Worm (Caenorhabditis elegans) whole organism, early embryonic: ENCODE measurements around the gene T28A11.18.

Source experiments
- B0310.2 ChIP-seq: sonication (generic microtip); optimal IDR thresholded peaks from 2 replicates; lab custom pipeline; 2016; ENCODE audit warnings: mild to moderate bottlenecking, missing genetic modification characterization, missing compliant biosample characterization
- F13C5.2 ChIP-seq: sonication (generic microtip); optimal IDR thresholded peaks from 2 replicates; lab custom pipeline; 2017; ENCODE audit warnings: mild to moderate bottlenecking, missing genetic modification characterization, inconsistent platforms, missing compliant biosample characterization
- aly-1 ChIP-seq: sonication (generic microtip); optimal IDR thresholded peaks from 2 replicates; lab custom pipeline; 2016; ENCODE audit warnings: missing genetic modification characterization, missing compliant biosample characterization
- ama-1 ChIP-seq: fragments of 150-350 bp; optimal IDR thresholded peaks from 2 replicates; lab custom pipeline; 2014
- ceh-13 ChIP-seq: fragments of 200-800 bp; sonication (Bioruptor generic); optimal IDR thresholded peaks from 2 replicates; lab custom pipeline; 2018; ENCODE audit warnings: mild to moderate bottlenecking, missing genetic modification characterization, missing compliant biosample characterization
- ceh-36 ChIP-seq: sonication (generic microtip); optimal IDR thresholded peaks from 2 replicates; lab custom pipeline; 2016; ENCODE audit warnings: missing genetic modification characterization, inconsistent platforms, missing compliant biosample characterization
- ets-7 ChIP-seq: sonication (generic microtip); optimal IDR thresholded peaks from 2 replicates; lab custom pipeline; 2016; ENCODE audit warnings: missing genotype, missing genetic modification characterization, missing compliant biosample characterization
- flt-1 ChIP-seq: fragments of 200-800 bp; sonication (Bioruptor generic); IDR thresholded peaks from 2 replicates; pipeline ENCODE4 v1.3.6; 2022; ENCODE audit warnings: missing genetic modification characterization, missing compliant biosample characterization
- hmbx-1 ChIP-seq: sonication (generic microtip); optimal IDR thresholded peaks from 2 replicates; lab custom pipeline; 2016; ENCODE audit warnings: mild to moderate bottlenecking, missing genetic modification characterization, missing compliant biosample characterization
- hmg-4 ChIP-seq: fragments of 200-800 bp; sonication (Bioruptor generic); optimal IDR thresholded peaks from 2 replicates; lab custom pipeline; 2018; ENCODE audit warnings: mild to moderate bottlenecking, missing genetic modification characterization, missing compliant biosample characterization
- hnd-1 ChIP-seq: sonication (generic microtip); optimal IDR thresholded peaks from 2 replicates; lab custom pipeline; 2016; ENCODE audit warnings: missing genetic modification characterization, missing compliant biosample characterization
- pes-1 ChIP-seq: fragments of 200-800 bp; sonication (Bioruptor generic); IDR thresholded peaks from 2 replicates; pipeline ENCODE4 v1.3.6; 2022; ENCODE audit warnings: missing genetic modification reagents, missing genetic modification characterization, missing compliant biosample characterization
- scrt-1 ChIP-seq: fragments of 200-800 bp; sonication (Bioruptor generic); IDR thresholded peaks from 2 replicates; pipeline ENCODE4 v1.3.6; 2022; ENCODE audit warnings: missing genetic modification characterization, missing compliant biosample characterization
- sea-1 ChIP-seq: fragments of 200-800 bp; sonication (Bioruptor generic); conservative IDR thresholded peaks from 2 replicates; pipeline ENCODE4 v1.3.6; 2022; ENCODE audit warnings: missing genetic modification characterization, missing compliant biosample characterization
- tbx-11 ChIP-seq: fragments of 200-800 bp; sonication (Bioruptor generic); IDR thresholded peaks from 2 replicates; pipeline ENCODE4 v1.3.6; 2022; ENCODE audit warnings: missing genetic modification characterization, missing compliant biosample characterization
- tbx-37 ChIP-seq: fragments of 200-800 bp; sonication (Bioruptor generic); conservative IDR thresholded peaks from 2 replicates; pipeline ENCODE4 v1.3.6; 2022; ENCODE audit warnings: missing genetic modification reagents, missing genetic modification characterization, missing compliant biosample characterization
- tra-4 ChIP-seq: sonication (generic microtip); optimal IDR thresholded peaks from 2 replicates; lab custom pipeline; 2017; ENCODE audit warnings: missing genetic modification characterization, missing compliant biosample characterization

The T28A11.18 gene

ce11 chrV:3269407-3269806, 1.6 kb upstream of the T28A11.18 start, which contains the start of gene T28A11.19:
Gene T28A11.19, minus strand, starts transcription at chrV:3269514.
- TF ChIP-seq hnd-1 (tag; lab: Kevin White, UChicago), result no peak

ce11 chrV:3266189-3266588, 1.7 kb downstream of the T28A11.18 start, which contains the start of gene T28A11.17:
Gene T28A11.17, minus strand, starts transcription at chrV:3266289.
- TF ChIP-seq F13C5.2 (tag; lab: Kevin White, UChicago) (no peak), hnd-1 (tag; lab: Kevin White, UChicago) (no peak), ama-1 (lab: Kevin White, UChicago) (no peak), sea-1 (GFP tag; lab: Robert Waterston, UW) (no peak), tbx-11 (GFP tag; lab: Robert Waterston, UW) (no peak), ceh-13 (no peak)

ce11 chrV:3260075-3260474, 7.8 kb downstream of the T28A11.18 start, which contains the start of gene srbc-5:
Gene srbc-5, plus strand, starts transcription at chrV:3260375.
- TF ChIP-seq hmg-4 (GFP tag; lab: Kevin White, UChicago) (no peak), hnd-1 (tag; lab: Kevin White, UChicago) (no peak), scrt-1 (no peak), flt-1 (GFP tag; lab: Robert Waterston, UW) (no peak), tra-4 (no peak), tbx-37 (GFP tag; lab: Robert Waterston, UW) (no peak), ceh-13 (no peak), F13C5.2 (tag; lab: Kevin White, UChicago) (no peak), aly-1 (no peak), sea-1 (GFP tag; lab: Robert Waterston, UW) (no peak), hmbx-1 (no peak), B0310.2 (tag; lab: Kevin White, UChicago) (no peak), ama-1 (lab: Kevin White, UChicago) (no peak), tbx-11 (GFP tag; lab: Robert Waterston, UW) (no peak), ceh-36 (tag; lab: Kevin White, UChicago) (no peak), ets-7 (tag; lab: Kevin White, UChicago) (no peak)

- TF ChIP-seq tbx-11 (GFP tag; lab: Robert Waterston, UW), result no peak
- TF ChIP-seq flt-1 (GFP tag; lab: Robert Waterston, UW), result no peak
- no peak for TF ChIP-seq tbx-37 (GFP tag; lab: Robert Waterston, UW)
- no peak for TF ChIP-seq aly-1
- TF ChIP-seq ceh-13, result no peak
- no peak for TF ChIP-seq hmbx-1
- no peak for TF ChIP-seq sea-1 (GFP tag; lab: Robert Waterston, UW)
- TF ChIP-seq hnd-1 (tag; lab: Kevin White, UChicago), result no peak
- no peak for TF ChIP-seq ets-7 (tag; lab: Kevin White, UChicago)
Measured at ce11 chrV:3259168-3259622, 8.7 kb downstream of the T28A11.18 start, which contains the start of gene T28A11.16. Gene T28A11.16, minus strand, starts transcription at chrV:3259218.

ce11 chrV:3257277-3257676, 10.6 kb downstream of the T28A11.18 start, which contains the start of gene T28A11.22:
Gene T28A11.22, plus strand, starts transcription at chrV:3257577.
- TF ChIP-seq F13C5.2 (tag; lab: Kevin White, UChicago) (no peak), flt-1 (GFP tag; lab: Robert Waterston, UW) (no peak), hnd-1 (tag; lab: Kevin White, UChicago) (no peak), scrt-1 (no peak), tra-4 (no peak)

ce11 chrV:3256809-3257208, 11.0 kb downstream of the T28A11.18 start:
- no peak for TF ChIP-seq B0310.2 (tag; lab: Kevin White, UChicago)
- TF ChIP-seq scrt-1, result no peak
- TF ChIP-seq ama-1 (lab: Kevin White, UChicago), result no peak
- TF ChIP-seq hmbx-1, result no peak
- no peak for TF ChIP-seq ceh-13

ce11 chrV:3256051-3256450, 11.8 kb downstream of the T28A11.18 start, which contains the start of gene srt-63:
Gene srt-63, minus strand, starts transcription at chrV:3256151.
- TF ChIP-seq ceh-36 (tag; lab: Kevin White, UChicago) (no peak), flt-1 (GFP tag; lab: Robert Waterston, UW) (no peak), tbx-11 (GFP tag; lab: Robert Waterston, UW) (no peak), tra-4 (no peak), scrt-1 (no peak), tbx-37 (GFP tag; lab: Robert Waterston, UW) (no peak), B0310.2 (tag; lab: Kevin White, UChicago) (no peak), sea-1 (GFP tag; lab: Robert Waterston, UW) (no peak), F13C5.2 (tag; lab: Kevin White, UChicago) (no peak), pes-1 (GFP tag; lab: Robert Waterston, UW) (no peak), ama-1 (lab: Kevin White, UChicago) (no peak)

- TF ChIP-seq B0310.2 (tag; lab: Kevin White, UChicago), result no peak
- TF ChIP-seq F13C5.2 (tag; lab: Kevin White, UChicago), result no peak
- no peak for TF ChIP-seq hnd-1 (tag; lab: Kevin White, UChicago)
- no peak for TF ChIP-seq aly-1
- TF ChIP-seq tbx-37 (GFP tag; lab: Robert Waterston, UW), result no peak
- no peak for TF ChIP-seq tbx-11 (GFP tag; lab: Robert Waterston, UW)
- TF ChIP-seq ceh-13, result no peak
- no peak for TF ChIP-seq flt-1 (GFP tag; lab: Robert Waterston, UW)
- TF ChIP-seq ets-7 (tag; lab: Kevin White, UChicago), result no peak
- TF ChIP-seq sea-1 (GFP tag; lab: Robert Waterston, UW), result no peak
- no peak for TF ChIP-seq pes-1 (GFP tag; lab: Robert Waterston, UW)
- no peak for TF ChIP-seq tra-4
- TF ChIP-seq hmbx-1, result no peak
- no peak for TF ChIP-seq ceh-36 (tag; lab: Kevin White, UChicago)
- no peak for TF ChIP-seq ama-1 (lab: Kevin White, UChicago)
- TF ChIP-seq scrt-1, result no peak
- no peak for TF ChIP-seq hmg-4 (GFP tag; lab: Kevin White, UChicago)
Measured at ce11 chrV:3250153-3250552, 17.7 kb downstream of the T28A11.18 start, which contains the start of gene T28A11.13. Gene T28A11.13, minus strand, starts transcription at chrV:3250253.
